Worm (Caenorhabditis elegans) whole organism, L3 larva: ENCODE data around the gene Y41D4A.4.

Experiments
- R02D3.7 ChIP-seq: fragments of 150-350 bp; optimal IDR thresholded peaks from 2 replicates; lab custom pipeline; 2014; ENCODE audit warnings: missing biosample characterization, missing genetic modification characterization
- ZK546.5 ChIP-seq: sonication (generic microtip); optimal IDR thresholded peaks from 2 replicates; lab custom pipeline; 2017; ENCODE audit warnings: missing biosample characterization, missing genetic modification characterization
- aly-2 ChIP-seq: fragments of 150-350 bp; optimal IDR thresholded peaks from 2 replicates; lab custom pipeline; 2014; ENCODE audit warnings: missing biosample characterization, missing genetic modification characterization
- ama-1 ChIP-seq: fragments of 150-350 bp; optimal IDR thresholded peaks from 2 replicates; lab custom pipeline; 2018
- ceh-28 ChIP-seq: fragments of 150-350 bp; optimal IDR thresholded peaks from 2 replicates; lab custom pipeline; 2014; ENCODE audit warnings: missing biosample characterization, missing genetic modification reagents, missing genetic modification characterization
- ceh-82 ChIP-seq: fragments of 150-350 bp; optimal IDR thresholded peaks from 2 replicates; lab custom pipeline; 2014; ENCODE audit warnings: missing biosample characterization, missing genetic modification characterization
- daf-12 ChIP-seq: fragments of 150-350 bp; optimal IDR thresholded peaks from 2 replicates; lab custom pipeline; 2014; ENCODE audit warnings: missing biosample characterization, missing genetic modification reagents, missing genetic modification characterization
- egl-5 ChIP-seq: fragments of 150-350 bp; optimal IDR thresholded peaks from 2 replicates; lab custom pipeline; 2017; ENCODE audit warnings: missing biosample characterization, missing genetic modification reagents, missing genetic modification characterization, inconsistent platforms
- elt-2 ChIP-seq: sonication (generic microtip); optimal IDR thresholded peaks from 2 replicates; lab custom pipeline; 2016; ENCODE audit warnings: missing genetic modification reagents, mild to moderate bottlenecking, missing genetic modification characterization, missing compliant biosample characterization
- elt-3 ChIP-seq, 3 experiments: fragments of 150-350 bp in 1 of 3; sonication (generic microtip) in 2 of 3; optimal IDR thresholded peaks; 2 replicates in 2 of 3; 4 replicates in 1 of 3; lab custom pipeline; 2014 to 2017; ENCODE audit warnings: missing biosample characterization in 3 of 3, missing genetic modification characterization in 3 of 3
- eor-1 ChIP-seq, 2 experiments: fragments of 150-350 bp; optimal IDR thresholded peaks; 2 replicates each; lab custom pipeline; 2014 to 2018; ENCODE audit warnings: missing biosample characterization in 2 of 2, missing genetic modification characterization in 2 of 2
- fkh-10 ChIP-seq: sonication (generic microtip); optimal IDR thresholded peaks from 2 replicates; lab custom pipeline; 2017; ENCODE audit warnings: missing biosample characterization, missing genetic modification reagents, missing genetic modification characterization
- fos-1 ChIP-seq: fragments of 150-350 bp; optimal IDR thresholded peaks from 2 replicates; lab custom pipeline; 2014; ENCODE audit warnings: missing biosample characterization, missing genetic modification characterization
- hmg-11 ChIP-seq: sonication (generic microtip); optimal IDR thresholded peaks from 2 replicates; lab custom pipeline; 2016; ENCODE audit warnings: missing genetic modification characterization, missing compliant biosample characterization
- jun-1 ChIP-seq: fragments of 150-350 bp; optimal IDR thresholded peaks from 2 replicates; lab custom pipeline; 2014; ENCODE audit warnings: missing biosample characterization, missing genetic modification reagents, missing genetic modification characterization
- lin-15B ChIP-seq: fragments of 150-350 bp; optimal IDR thresholded peaks from 2 replicates; lab custom pipeline; 2014; ENCODE audit warnings: missing biosample characterization, missing genetic modification characterization
- lin-39 ChIP-seq: fragments of 150-350 bp; optimal IDR thresholded peaks from 2 replicates; lab custom pipeline; 2018; ENCODE audit warnings: missing biosample characterization, missing genetic modification reagents, missing genetic modification characterization
- lsy-12 ChIP-seq: sonication (generic microtip); optimal IDR thresholded peaks from 2 replicates; lab custom pipeline; 2016; ENCODE audit warnings: mild to moderate bottlenecking, missing genetic modification characterization, missing compliant biosample characterization
- mdl-1 ChIP-seq: fragments of 150-350 bp; optimal IDR thresholded peaks from 2 replicates; lab custom pipeline; 2014; ENCODE audit warnings: missing biosample characterization, missing genetic modification characterization
- mml-1 ChIP-seq: fragments of 150-350 bp; sonication (generic microtip); optimal IDR thresholded peaks from 3 replicates; lab custom pipeline; 2014; ENCODE audit warnings: missing biosample characterization, missing genetic modification characterization
- nfya-1 ChIP-seq: sonication (generic microtip); optimal IDR thresholded peaks from 2 replicates; lab custom pipeline; 2017; ENCODE audit warnings: missing genetic modification characterization, mild to moderate bottlenecking, missing compliant biosample characterization, antibody characterized with exemption, moderate library complexity; ENCODE audit not compliant: insufficient read depth
- nhr-12 ChIP-seq: fragments of 150-350 bp; optimal IDR thresholded peaks from 2 replicates; lab custom pipeline; 2014; ENCODE audit warnings: missing biosample characterization, missing genetic modification characterization
- nhr-23 ChIP-seq: fragments of 150-350 bp; optimal IDR thresholded peaks from 2 replicates; lab custom pipeline; 2014; ENCODE audit warnings: missing biosample characterization, missing genetic modification reagents, missing genetic modification characterization
- nhr-237 ChIP-seq: fragments of 150-350 bp; optimal IDR thresholded peaks from 2 replicates; lab custom pipeline; 2014; ENCODE audit warnings: missing biosample characterization, missing genetic modification characterization
- nhr-25 ChIP-seq: sonication (generic microtip); optimal IDR thresholded peaks from 2 replicates; lab custom pipeline; 2017; ENCODE audit warnings: missing biosample characterization, missing genetic modification characterization
- nhr-28 ChIP-seq: fragments of 150-350 bp; optimal IDR thresholded peaks from 2 replicates; lab custom pipeline; 2014; ENCODE audit warnings: missing biosample characterization, missing genetic modification characterization
- nhr-43 ChIP-seq: sonication (generic microtip); optimal IDR thresholded peaks from 2 replicates; lab custom pipeline; 2016; ENCODE audit warnings: mild to moderate bottlenecking, missing genetic modification characterization, missing compliant biosample characterization; ENCODE audit not compliant: poor library complexity, severe bottlenecking
- nhr-67 ChIP-seq: fragments of 150-350 bp; optimal IDR thresholded peaks from 2 replicates; lab custom pipeline; 2014; ENCODE audit warnings: missing biosample characterization, missing genetic modification characterization
- nhr-76 ChIP-seq: fragments of 150-350 bp; sonication (generic microtip); optimal IDR thresholded peaks from 5 replicates; lab custom pipeline; 2014; ENCODE audit warnings: missing biosample characterization, missing genetic modification characterization
- nhr-77 ChIP-seq: fragments of 150-350 bp; optimal IDR thresholded peaks from 2 replicates; lab custom pipeline; 2014; ENCODE audit warnings: missing biosample characterization, missing genetic modification characterization
- pha-4 ChIP-seq: fragments of 150-350 bp; optimal IDR thresholded peaks from 2 replicates; lab custom pipeline; 2014; ENCODE audit warnings: missing biosample characterization, missing genetic modification reagents, missing genetic modification characterization
- pqm-1 ChIP-seq: fragments of 150-350 bp; optimal IDR thresholded peaks from 2 replicates; lab custom pipeline; 2017; ENCODE audit warnings: missing biosample characterization, missing genetic modification characterization, inconsistent platforms
- sea-2 ChIP-seq: fragments of 150-350 bp; sonication (generic microtip); optimal IDR thresholded peaks from 4 replicates; lab custom pipeline; 2014; ENCODE audit warnings: missing biosample characterization, missing genetic modification reagents, missing genetic modification characterization
- skn-1 ChIP-seq: fragments of 150-350 bp; optimal IDR thresholded peaks from 2 replicates; lab custom pipeline; 2014; ENCODE audit warnings: missing biosample characterization, missing genetic modification characterization
- snpc-4 ChIP-seq: fragments of 150-350 bp; optimal IDR thresholded peaks from 2 replicates; lab custom pipeline; 2014; ENCODE audit warnings: missing biosample characterization, missing genetic modification characterization
- tbx-2 ChIP-seq: sonication (generic microtip); optimal IDR thresholded peaks from 2 replicates; lab custom pipeline; 2016; ENCODE audit warnings: mild to moderate bottlenecking, missing genetic modification characterization, missing compliant biosample characterization
- unc-39 ChIP-seq: sonication (generic microtip); optimal IDR thresholded peaks from 4 replicates; lab custom pipeline; 2017; ENCODE audit warnings: missing biosample characterization, missing genetic modification characterization
- unc-62 ChIP-seq: fragments of 150-350 bp; sonication (generic microtip); optimal IDR thresholded peaks from 4 replicates; lab custom pipeline; 2014; ENCODE audit warnings: missing biosample characterization, missing genetic modification reagents, missing genetic modification characterization
- zag-1 ChIP-seq: fragments of 150-350 bp; optimal IDR thresholded peaks from 2 replicates; lab custom pipeline; 2014; ENCODE audit warnings: missing biosample characterization, missing genetic modification characterization
- ztf-11 ChIP-seq: fragments of 150-350 bp; optimal IDR thresholded peaks from 2 replicates; lab custom pipeline; 2014; ENCODE audit warnings: missing biosample characterization, missing genetic modification characterization

Y41D4A.4 gene

ce11 chrIV:1709002-1709401 is 36.8 kb upstream of the Y41D4A.4 start:
- TF ChIP-seq pha-4 (tag; lab: Kevin White, UChicago) (no peak), nhr-43 (no peak), nhr-25 (tag; lab: Kevin White, UChicago) (no peak), lsy-12 (tag; lab: Kevin White, UChicago) (no peak), unc-39 (no peak), eor-1 (tag; optimal IDR thresholded peaks at IDR 0.05; lab: Kevin White, UChicago) (no peak), pqm-1 (tag; lab: Kevin White, UChicago) (no peak), tbx-2 (tag; lab: Kevin White, UChicago) (no peak), nhr-67 (tag; lab: Kevin White, UChicago) (no peak), skn-1 (tag; lab: Kevin White, UChicago) (no peak), ceh-82 (no peak), nhr-237 (no peak), unc-62 (GFP tag; lab: Kevin White, UChicago) (no peak), ceh-28 (tag; lab: Kevin White, UChicago) (no peak), nhr-12 (no peak), jun-1 (tag; lab: Kevin White, UChicago) (no peak), elt-3 (tag; optimal IDR thresholded peaks at IDR 0.05; lab: Kevin White, UChicago) (no peak), mdl-1 (no peak)

ce11 chrIV:1709695-1710315 is 36.0 kb upstream of the Y41D4A.4 start, which contains the start of the genes pbs-1 and K08D12.3:
Gene pbs-1, minus strand, starts transcription at chrIV:1709745.
Gene K08D12.3, plus strand, starts transcription at chrIV:1710265.
- no peak for TF ChIP-seq zag-1 (tag; lab: Kevin White, UChicago)
- peak; percentile 78 for TF ChIP-seq nhr-43
- TF ChIP-seq R02D3.7 (tag; lab: Kevin White, UChicago): peak; percentile 44
- peak; percentile 84 for TF ChIP-seq lin-39 (tag; lab: Kevin White, UChicago)
- TF ChIP-seq skn-1 (tag; lab: Kevin White, UChicago): peak; percentile 93
- no peak for TF ChIP-seq aly-2 (tag; lab: Kevin White, UChicago)
- peak; percentile 91 for TF ChIP-seq nhr-23 (tag; lab: Kevin White, UChicago)
- TF ChIP-seq elt-3 (tag; optimal IDR thresholded peaks at IDR 0.05; lab: Kevin White, UChicago): no peak
- no peak for TF ChIP-seq nhr-28 (tag; lab: Kevin White, UChicago)
- TF ChIP-seq snpc-4 (tag; lab: Kevin White, UChicago): peak; percentile 61
- TF ChIP-seq elt-2: peak; percentile 61
- TF ChIP-seq nhr-76: no peak
- TF ChIP-seq pha-4 (tag; lab: Kevin White, UChicago): peak; percentile 87
- peak; percentile 82 for TF ChIP-seq ZK546.5
- TF ChIP-seq hmg-11 (tag; lab: Kevin White, UChicago): peak; percentile 73
- TF ChIP-seq nhr-77 (tag; lab: Kevin White, UChicago): peak; percentile 38
- TF ChIP-seq sea-2: no peak
- peak; percentile 32 for TF ChIP-seq ceh-82
- TF ChIP-seq lin-15B (tag; lab: Kevin White, UChicago): peak; percentile 89
- no peak for TF ChIP-seq nhr-237
- TF ChIP-seq ceh-28 (tag; lab: Kevin White, UChicago): peak; percentile 67
- TF ChIP-seq nhr-12: no peak
- TF ChIP-seq jun-1 (tag; lab: Kevin White, UChicago): peak; percentile 60
- peak; percentile 26 for TF ChIP-seq tbx-2 (tag; lab: Kevin White, UChicago)
- peak; percentile 41 for TF ChIP-seq lsy-12 (tag; lab: Kevin White, UChicago)
- no peak for TF ChIP-seq mml-1 (tag; lab: Kevin White, UChicago)
- peak; percentile 77 for TF ChIP-seq egl-5 (tag; lab: Kevin White, UChicago)
- peak; percentile 87 for TF ChIP-seq nhr-25 (tag; lab: Kevin White, UChicago)
- peak; percentile 91 for TF ChIP-seq nfya-1 (tag; lab: Kevin White, UChicago)
- TF ChIP-seq pqm-1 (tag; lab: Kevin White, UChicago): no peak
- no peak for TF ChIP-seq fkh-10 (GFP tag; lab: Kevin White, UChicago)
- no peak for TF ChIP-seq ztf-11 (tag; lab: Kevin White, UChicago)
- TF ChIP-seq fos-1 (tag; lab: Kevin White, UChicago): no peak
- TF ChIP-seq ama-1 (lab: Kevin White, UChicago): peak; percentile 71
- no peak for TF ChIP-seq daf-12 (tag; lab: Kevin White, UChicago)
- TF ChIP-seq mdl-1: no peak
